Fruit fly (Drosophila melanogaster): ENCODE results near the gene Acer.
A peak's percentile ranks its signal among the peaks of the same experiment; 100 is the strongest.

The Acer gene

dm6 chr2L:8545393-8546100, 23.8 kb downstream of the Acer start (continued):
- TF ChIP-seq Dref (GFP tag; IDR thresholded peaks at IDR 0.05) (no peak), CG10543 (GFP tag; optimal IDR thresholded peaks at IDR 0.05) (no peak), Oaz (GFP tag; IDR thresholded peaks at IDR 0.05) (no peak), tap (tag; optimal IDR thresholded peaks at IDR 0.05) (no peak), CG30020 (tag; optimal IDR thresholded peaks at IDR 0.05) (no peak), sna (GFP tag; IDR thresholded peaks at IDR 0.05; ENCODE audit: partially characterized antibody) (no peak), bigmax (GFP tag; optimal IDR thresholded peaks at IDR 0.05) (no peak), fd3F (GFP tag; optimal IDR thresholded peaks at IDR 0.05) (no peak), NfI (GFP tag; optimal IDR thresholded peaks at IDR 0.05) (no peak), rib (GFP tag; IDR thresholded peaks at IDR 0.05) (no peak), CG9817 (tag; optimal IDR thresholded peaks at IDR 0.05) (no peak), Neu2 (GFP tag; optimal IDR thresholded peaks at IDR 0.05; ENCODE audit: borderline replicate concordance) (no peak), ara (GFP tag; IDR thresholded peaks at IDR 0.05) (no peak), CG1529 (GFP tag; optimal IDR thresholded peaks at IDR 0.05) (no peak), H15 (GFP tag; IDR thresholded peaks at IDR 0.05) (no peak), CG11456 (GFP tag; IDR thresholded peaks at IDR 0.05) (no peak), Hsf (GFP tag; optimal IDR thresholded peaks at IDR 0.05) (no peak), Bdp1 (GFP tag; optimal IDR thresholded peaks at IDR 0.05) (no peak), CG6654 (GFP tag; optimal IDR thresholded peaks at IDR 0.05) (no peak), CG2889 (GFP tag; IDR thresholded peaks at IDR 0.05) (no peak), gfzf (GFP tag; optimal IDR thresholded peaks at IDR 0.05) (no peak), CG14710 (tag; optimal IDR thresholded peaks at IDR 0.05) (peak; percentile 9), CG8924 (tag; optimal IDR thresholded peaks at IDR 0.05) (no peak), CkIIα-i1 (GFP tag; IDR thresholded peaks at IDR 0.05) (no peak), tx (GFP tag; optimal IDR thresholded peaks at IDR 0.05) (no peak), crc (GFP tag; optimal IDR thresholded peaks at IDR 0.05) (no peak), org-1 (GFP tag; optimal IDR thresholded peaks at IDR 0.05) (no peak), BEAF-32 (GFP tag; optimal IDR thresholded peaks at IDR 0.05) (no peak), CHES-1-like (GFP tag; optimal IDR thresholded peaks at IDR 0.05) (no peak), CG4730 (GFP tag; IDR thresholded peaks at IDR 0.05) (no peak), repo (GFP tag; optimal IDR thresholded peaks at IDR 0.05) (no peak), gcm2 (GFP tag; optimal IDR thresholded peaks at IDR 0.05) (no peak), tin (GFP tag; optimal IDR thresholded peaks at IDR 0.05) (no peak), CG17568 (GFP tag; optimal IDR thresholded peaks at IDR 0.05) (no peak), eyg (GFP tag; optimal IDR thresholded peaks at IDR 0.05) (no peak), Rfx (GFP tag; IDR thresholded peaks at IDR 0.05) (no peak), Deaf1 (tag; optimal IDR thresholded peaks at IDR 0.05) (no peak), phol (tag; optimal IDR thresholded peaks at IDR 0.05) (peak; percentile 20), btn (GFP tag; optimal IDR thresholded peaks at IDR 0.05) (no peak), B-H2 (GFP tag; optimal IDR thresholded peaks at IDR 0.05) (no peak), HLH4C (GFP tag; IDR thresholded peaks at IDR 0.05; ENCODE audit: partially characterized antibody) (no peak), NFAT (GFP tag; IDR thresholded peaks at IDR 0.05) (no peak), CG8089 (GFP tag; optimal IDR thresholded peaks at IDR 0.05) (no peak), CG2199 (GFP tag; IDR thresholded peaks at IDR 0.05) (0 out of 3 replicates have a peak, but pooled peaks have one; percentile 27), CG11093 (GFP tag; IDR thresholded peaks at IDR 0.05) (no peak), CG15696 (tag; optimal IDR thresholded peaks at IDR 0.05) (no peak), CG7372 (GFP tag; IDR thresholded peaks at IDR 0.05) (no peak), disco-r (GFP tag; optimal IDR thresholded peaks at IDR 0.05) (no peak), CG2202 (tag; optimal IDR thresholded peaks at IDR 0.05) (no peak), Atf-2 (GFP tag; optimal IDR thresholded peaks at IDR 0.05) (no peak), bowl (GFP tag; IDR thresholded peaks at IDR 0.05) (no peak)
